Fruit fly (Drosophila melanogaster) whole organism, embryonic: ENCODE measurements around the gene CG11699.

ENCODE experiments used
- Aef1 ChIP-seq: fragments of 200-800 bp; sonication (Bioruptor generic); IDR thresholded peaks from 3 replicates; pipeline ENCODE4 v1.3.6; 2022; ENCODE audit warnings: missing biosample characterization, missing genetic modification characterization
- Awh ChIP-seq: fragments of 200-800 bp; sonication (Bioruptor generic); IDR thresholded peaks from 2 replicates; pipeline ENCODE4, ENCODE4 v1.3.6; 2022; ENCODE audit warnings: missing biosample characterization, missing genetic modification characterization
- B-H1 ChIP-seq: fragments of 200-800 bp; sonication (Bioruptor generic); IDR thresholded peaks from 3 replicates; pipeline ENCODE4 v1.3.6; 2022; ENCODE audit warnings: missing biosample characterization, missing genetic modification characterization
- C15 ChIP-seq: fragments of 200-800 bp; sonication (Bioruptor generic); IDR thresholded peaks from 3 replicates; pipeline ENCODE4 v1.3.6; 2022; ENCODE audit warnings: missing biosample characterization, missing genetic modification characterization
- CG10147 ChIP-seq: fragments of 200-800 bp; sonication (Bioruptor generic); optimal IDR thresholded peaks from 2 replicates; lab custom pipeline; 2019; ENCODE audit warnings: missing biosample characterization, mild to moderate bottlenecking, missing genetic modification characterization, moderate library complexity
- CG11398 ChIP-seq: fragments of 200-800 bp; sonication (Bioruptor generic); optimal IDR thresholded peaks from 2 replicates; lab custom pipeline; 2016; ENCODE audit warnings: missing biosample characterization, missing genetic modification characterization
- CG11456 ChIP-seq: fragments of 200-800 bp; sonication (Bioruptor generic); IDR thresholded peaks from 3 replicates; pipeline ENCODE4 v1.3.6; 2022; ENCODE audit warnings: missing biosample characterization, missing genetic modification characterization
- CG12236 ChIP-seq: fragments of 200-800 bp; sonication (Bioruptor generic); optimal IDR thresholded peaks from 2 replicates; lab custom pipeline; 2016; ENCODE audit warnings: missing biosample characterization, missing genetic modification characterization
- CG14667 ChIP-seq: fragments of 200-800 bp; sonication (Bioruptor generic); IDR thresholded peaks from 2 replicates; pipeline ENCODE4 v1.3.6; 2022; ENCODE audit warnings: missing biosample characterization, missing genetic modification characterization
- CG1602 ChIP-seq: fragments of 200-800 bp; sonication (Bioruptor generic); optimal IDR thresholded peaks from 3 replicates; lab custom pipeline; 2016; ENCODE audit warnings: missing biosample characterization, missing genetic modification characterization
- CG17186 ChIP-seq: fragments of 200-800 bp; sonication (Bioruptor generic); optimal IDR thresholded peaks from 3 replicates; lab custom pipeline; 2017; ENCODE audit warnings: missing biosample characterization, missing genetic modification reagents, missing genetic modification characterization
- CG17359 ChIP-seq: fragments of 200-800 bp; sonication (Bioruptor generic); optimal IDR thresholded peaks from 3 replicates; lab custom pipeline; 2018; ENCODE audit warnings: missing biosample characterization, mild to moderate bottlenecking, missing genetic modification characterization, moderate library complexity
- CG17361 ChIP-seq: fragments of 200-800 bp; sonication (Bioruptor generic); IDR thresholded peaks from 3 replicates; pipeline ENCODE4 v1.3.6; 2022; ENCODE audit warnings: missing biosample characterization, missing genetic modification characterization
- CG2889 ChIP-seq: fragments of 200-800 bp; sonication (Bioruptor generic); IDR thresholded peaks from 3 replicates; pipeline ENCODE4 v1.3.6; 2022; ENCODE audit warnings: missing biosample characterization, missing genetic modification characterization
- CG31365 ChIP-seq: fragments of 200-800 bp; sonication (Bioruptor generic); optimal IDR thresholded peaks from 2 replicates; lab custom pipeline; 2018; ENCODE audit warnings: missing biosample characterization, mild to moderate bottlenecking, missing genetic modification characterization
- CG4617 ChIP-seq: fragments of 200-800 bp; sonication (Bioruptor generic); optimal IDR thresholded peaks from 3 replicates; lab custom pipeline; 2016; ENCODE audit warnings: missing biosample characterization, missing genetic modification characterization, borderline replicate concordance
- CG4854 ChIP-seq: fragments of 200-800 bp; sonication (Bioruptor generic); optimal IDR thresholded peaks from 2 replicates; lab custom pipeline; 2016; ENCODE audit warnings: missing biosample characterization, missing genetic modification characterization, inconsistent platforms
- Dll ChIP-seq: fragments of 200-800 bp; sonication (Bioruptor generic); IDR thresholded peaks from 4 replicates; pipeline ENCODE4 v1.3.6; 2022; ENCODE audit warnings: missing biosample characterization, missing genetic modification characterization; ENCODE audit not compliant: partially characterized antibody
- E2f1 ChIP-seq: fragments of 200-800 bp; sonication (Bioruptor generic); IDR thresholded peaks from 2 replicates; pipeline ENCODE4 v1.3.6; 2022; ENCODE audit warnings: missing biosample characterization, missing genetic modification characterization
- Fer2 ChIP-seq: fragments of 200-800 bp; sonication (Bioruptor generic); optimal IDR thresholded peaks from 2 replicates; lab custom pipeline; 2018; ENCODE audit warnings: missing biosample characterization, mild to moderate bottlenecking, missing genetic modification characterization, moderate library complexity
- Vsx1 ChIP-seq: fragments of 200-800 bp; sonication (Bioruptor generic); optimal IDR thresholded peaks from 2 replicates; lab custom pipeline; 2017; ENCODE audit warnings: missing biosample characterization, mild to moderate bottlenecking, missing genetic modification characterization, missing genetic modification reagents
- ap ChIP-seq: fragments of 200-800 bp; sonication (Bioruptor generic); IDR thresholded peaks from 2 replicates; pipeline ENCODE4 v1.3.6; 2022; ENCODE audit warnings: missing biosample characterization, missing genetic modification characterization
- ara ChIP-seq: fragments of 200-800 bp; sonication (Bioruptor generic); IDR thresholded peaks from 2 replicates; pipeline ENCODE4 v1.3.6; 2022; ENCODE audit warnings: missing biosample characterization, missing genetic modification characterization
- ase ChIP-seq: fragments of 200-800 bp; sonication (Bioruptor generic); IDR thresholded peaks from 3 replicates; pipeline ENCODE4 v1.3.6; 2022; ENCODE audit warnings: missing biosample characterization, missing genetic modification characterization
- bbx ChIP-seq: fragments of 200-800 bp; sonication (Bioruptor generic); IDR thresholded peaks from 2 replicates; pipeline ENCODE4 v1.3.6; 2022; ENCODE audit warnings: missing biosample characterization, missing genetic modification characterization; ENCODE audit not compliant: partially characterized antibody
- bigmax ChIP-seq: fragments of 200-800 bp; sonication (Bioruptor generic); optimal IDR thresholded peaks from 2 replicates; lab custom pipeline; 2018; ENCODE audit warnings: missing biosample characterization, mild to moderate bottlenecking, missing genetic modification characterization
- btn ChIP-seq: fragments of 200-800 bp; sonication (Bioruptor generic); optimal IDR thresholded peaks from 2 replicates; lab custom pipeline; 2016; ENCODE audit warnings: missing biosample characterization, missing genetic modification characterization
- cato ChIP-seq: fragments of 200-800 bp; sonication (Bioruptor generic); optimal IDR thresholded peaks from 2 replicates; lab custom pipeline; 2016; ENCODE audit warnings: missing biosample characterization, missing genetic modification characterization, borderline replicate concordance
- caup ChIP-seq: fragments of 200-800 bp; sonication (Bioruptor generic); optimal IDR thresholded peaks from 3 replicates; lab custom pipeline; 2017; ENCODE audit warnings: missing biosample characterization, mild to moderate bottlenecking, missing genetic modification characterization, moderate library complexity; ENCODE audit not compliant: severe bottlenecking
- disco-r ChIP-seq: fragments of 200-800 bp; sonication (Bioruptor generic); optimal IDR thresholded peaks from 2 replicates; lab custom pipeline; 2016; ENCODE audit warnings: missing biosample characterization, missing genetic modification characterization
- en ChIP-seq: fragments of 200-800 bp; sonication (Bioruptor generic); optimal IDR thresholded peaks from 2 replicates; lab custom pipeline; 2016; ENCODE audit warnings: missing biosample characterization, missing genetic modification characterization
- esg ChIP-seq: fragments of 200-800 bp; sonication (Bioruptor generic); conservative IDR thresholded peaks from 2 replicates; pipeline ENCODE4 v1.3.6; 2022; ENCODE audit warnings: missing biosample characterization, missing genetic modification characterization
- ftz-f1 ChIP-seq: fragments of 200-800 bp; sonication (Bioruptor generic); optimal IDR thresholded peaks from 2 replicates; lab custom pipeline; 2016; ENCODE audit warnings: missing biosample characterization, missing genetic modification characterization
- grn ChIP-seq: fragments of 200-800 bp; sonication (Bioruptor generic); optimal IDR thresholded peaks from 3 replicates; lab custom pipeline; 2017; ENCODE audit warnings: missing biosample characterization, missing genetic modification characterization
- gsb ChIP-seq: fragments of 200-800 bp; sonication (Bioruptor generic); IDR thresholded peaks from 2 replicates; pipeline ENCODE4 v1.3.6; 2022; ENCODE audit warnings: missing biosample characterization, missing genetic modification characterization
- h ChIP-seq: fragments of >200 bp; optimal IDR thresholded peaks from 2 replicates; lab custom pipeline; 2017
- hth ChIP-seq: fragments of >200 bp; optimal IDR thresholded peaks from 2 replicates; lab custom pipeline; 2017; ENCODE audit warnings: inconsistent platforms
- lola ChIP-seq, 3 experiments: fragments of >200 bp in 2 of 3; fragments of 200-800 bp in 1 of 3; sonication (Bioruptor generic) in 1 of 3; optimal IDR thresholded peaks; 2 replicates each; lab custom pipeline; 2017 to 2019; ENCODE audit warnings: missing biosample characterization in 3 of 3, missing genetic modification characterization in 3 of 3, mild to moderate bottlenecking in 1 of 3, moderate library complexity in 1 of 3
- mld ChIP-seq: fragments of 200-800 bp; sonication (Bioruptor generic); IDR thresholded peaks from 3 replicates; pipeline ENCODE4 v1.3.6; 2022; ENCODE audit warnings: missing biosample characterization, missing genetic modification characterization; ENCODE audit not compliant: partially characterized antibody
- nom ChIP-seq: fragments of 200-800 bp; sonication (Bioruptor generic); optimal IDR thresholded peaks from 2 replicates; lab custom pipeline; 2017; ENCODE audit warnings: missing biosample characterization, missing genetic modification characterization, mild to moderate bottlenecking, moderate library complexity, missing genetic modification reagents
- p53 ChIP-seq: fragments of 200-800 bp; sonication (Bioruptor generic); optimal IDR thresholded peaks from 2 replicates; lab custom pipeline; 2016; ENCODE audit warnings: missing biosample characterization, missing genetic modification characterization
- rib ChIP-seq: fragments of 200-800 bp; sonication (Bioruptor generic); IDR thresholded peaks from 2 replicates; pipeline ENCODE4 v1.3.6; 2022; ENCODE audit warnings: missing biosample characterization, missing genetic modification characterization
- slbo ChIP-seq: fragments of 200-800 bp; sonication (Bioruptor generic); IDR thresholded peaks from 2 replicates; pipeline ENCODE4 v1.3.6; 2022; ENCODE audit warnings: missing biosample characterization, missing genetic modification characterization
- stwl ChIP-seq: fragments of 200-800 bp; sonication (Bioruptor generic); optimal IDR thresholded peaks from 3 replicates; lab custom pipeline; 2018; ENCODE audit warnings: missing biosample characterization, mild to moderate bottlenecking, missing genetic modification characterization, moderate library complexity
- sug ChIP-seq: fragments of 200-800 bp; optimal IDR thresholded peaks from 2 replicates; lab custom pipeline; 2019; ENCODE audit warnings: missing biosample characterization, mild to moderate bottlenecking, missing genetic modification characterization, moderate library complexity
- trem ChIP-seq: fragments of 200-800 bp; optimal IDR thresholded peaks from 3 replicates; lab custom pipeline; 2019; ENCODE audit warnings: missing biosample characterization, mild to moderate bottlenecking, missing genetic modification characterization, moderate library complexity
- tup ChIP-seq: fragments of 200-800 bp; sonication (Bioruptor generic); optimal IDR thresholded peaks from 2 replicates; lab custom pipeline; 2016; ENCODE audit warnings: missing biosample characterization, mild to moderate bottlenecking, missing genetic modification characterization, moderate library complexity
- unc-4 ChIP-seq: fragments of 200-800 bp; sonication (Bioruptor generic); IDR thresholded peaks from 2 replicates; pipeline ENCODE4 v1.3.6; 2022; ENCODE audit warnings: missing biosample characterization, missing genetic modification characterization; ENCODE audit not compliant: partially characterized antibody
- vnd ChIP-seq: fragments of 200-800 bp; sonication (Bioruptor generic); IDR thresholded peaks from 3 replicates; pipeline ENCODE4 v1.3.6; 2022; ENCODE audit warnings: missing biosample characterization, missing genetic modification characterization; ENCODE audit not compliant: partially characterized antibody

CG11699 gene

DNA sequence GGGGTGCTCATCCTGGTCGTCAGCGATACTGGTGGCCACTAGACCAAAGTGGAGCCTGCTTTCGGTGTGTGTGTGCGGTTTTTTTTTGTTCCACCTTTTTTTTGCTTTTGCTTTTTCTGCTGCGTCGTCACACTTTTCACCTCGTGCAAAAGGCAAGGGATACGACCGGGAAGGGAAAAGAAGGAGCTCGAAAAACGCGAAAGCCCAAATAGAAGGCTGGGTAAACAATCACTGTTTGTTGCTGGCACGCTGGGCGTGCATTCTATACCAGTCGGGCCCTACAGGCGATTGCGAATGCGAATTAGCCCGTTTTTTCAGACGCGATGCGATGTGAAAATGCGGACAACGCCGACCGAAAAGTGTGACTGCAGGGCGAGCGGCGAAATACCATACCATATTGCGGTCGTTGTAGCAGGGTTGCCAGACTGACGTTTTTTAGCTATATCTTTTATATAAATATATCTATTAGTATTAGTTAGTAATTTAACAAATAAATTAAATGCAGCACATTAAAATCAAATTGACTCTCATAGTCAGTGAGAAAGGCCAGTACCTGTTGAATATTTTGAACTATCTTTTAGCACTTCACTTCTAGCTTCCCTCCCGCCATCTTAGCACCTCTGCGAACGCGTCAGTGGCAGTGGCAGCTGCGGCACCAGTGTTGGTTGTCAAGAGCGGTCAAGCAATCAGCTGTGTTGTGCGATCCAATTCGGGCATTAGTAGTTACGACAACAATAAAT lies at the start of gene CG11699, which contains the start of gene Polr2A (continued):
- TF ChIP-seq bigmax (no peak), ap (GFP tag; lab: Robert Waterston, UW) (no peak), p53 (GFP tag; lab: Kevin White, UChicago) (no peak), mld (GFP tag; lab: Robert Waterston, UW) (no peak), Aef1 (peak; percentile 38; the same call in 2 of the 3 replicates), CG11398 (GFP tag; lab: Kevin White, UChicago) (no peak), tup (GFP tag; lab: Kevin White, UChicago) (no peak), CG14667 (no peak), en (GFP tag; lab: Kevin White, UChicago) (no peak), CG1602 (GFP tag; lab: Kevin White, UChicago) (peak; percentile 23), Fer2 (tag; lab: Kevin White, UChicago) (no peak), bbx (no peak; the same call in 1 of the 2 replicates), C15 (GFP tag; lab: Robert Waterston, UW) (no peak), sug (tag; lab: Kevin White, UChicago) (peak; percentile 75), cato (GFP tag; lab: Kevin White, UChicago) (no peak), esg (GFP tag; lab: Robert Waterston, UW) (no peak), CG4617 (GFP tag; lab: Kevin White, UChicago) (peak; percentile 42), grn (GFP tag; lab: Kevin White, UChicago) (no peak), ara (GFP tag; lab: Robert Waterston, UW) (no peak), CG4854 (GFP tag; lab: Kevin White, UChicago) (no peak), ase (GFP tag; lab: Robert Waterston, UW) (no peak), CG17361 (GFP tag; lab: Robert Waterston, UW) (no peak; the same call in 2 of the 3 replicates), CG11456 (GFP tag; lab: Robert Waterston, UW) (no peak), btn (GFP tag; lab: Kevin White, UChicago) (no peak), stwl (peak; percentile 44), CG12236 (GFP tag; lab: Kevin White, UChicago) (no peak), nom (peak; percentile 76), CG2889 (GFP tag; lab: Robert Waterston, UW) (no peak), vnd (GFP tag; lab: Robert Waterston, UW) (no peak), caup (GFP tag; lab: Kevin White, UChicago) (no peak), CG31365 (tag; lab: Kevin White, UChicago) (no peak), hth (lab: Kevin White, UChicago) (no peak), CG17359 (tag; lab: Kevin White, UChicago) (peak; percentile 8), CG17186 (GFP tag; lab: Kevin White, UChicago) (peak; percentile 38), Awh (GFP tag; lab: Robert Waterston, UW) (no peak), Dll (GFP tag; lab: Robert Waterston, UW) (no peak), CG10147 (GFP tag; lab: Kevin White, UChicago) (peak; percentile 54), h (lab: Kevin White, UChicago) (no peak), B-H1 (no peak; the same call in 2 of the 3 replicates), unc-4 (GFP tag; lab: Robert Waterston, UW) (0 out of 2 replicates have a peak, but pooled peaks have one; percentile 18), lola (GFP tag; optimal IDR thresholded peaks at IDR 0.05; lab: Kevin White, UChicago) (peak in 1 of 3 experiments; percentile 31), trem (tag; lab: Kevin White, UChicago) (peak; percentile 63), E2f1 (GFP tag; lab: Robert Waterston, UW) (no peak), gsb (GFP tag; lab: Robert Waterston, UW) (no peak), slbo (GFP tag; lab: Robert Waterston, UW) (peak; percentile 62; the same call in 1 of the 2 replicates), ftz-f1 (no peak), rib (no peak), Vsx1 (GFP tag; lab: Kevin White, UChicago) (no peak), disco-r (GFP tag; lab: Kevin White, UChicago) (no peak)
